Fruit fly (Drosophila melanogaster) whole organism, embryonic: ENCODE measurements around the gene CG18586.

Source experiments
- CG11560 ChIP-seq: fragments of 200-800 bp; sonication (Bioruptor generic); IDR thresholded peaks from 3 replicates; pipeline ENCODE4 v1.3.6; 2022; ENCODE audit warnings: missing biosample characterization, missing genetic modification characterization
- CG11696 ChIP-seq: fragments of 200-800 bp; sonication (Bioruptor generic); IDR thresholded peaks from 2 replicates; pipeline ENCODE4 v1.3.6; 2022; ENCODE audit warnings: missing biosample characterization, missing genetic modification characterization
- CG6272 ChIP-seq: fragments of 200-800 bp; sonication (Bioruptor generic); IDR thresholded peaks from 2 replicates; pipeline ENCODE4 v1.3.6; 2022; ENCODE audit warnings: missing biosample characterization, missing genetic modification characterization
- Dfd ChIP-seq, 2 experiments: fragments of >200 bp; optimal IDR thresholded peaks; 2 replicates each; lab custom pipeline; 2017; ENCODE audit warnings: missing biosample characterization in 2 of 2, missing genetic modification characterization in 2 of 2
- Ravus ChIP-seq: fragments of 200-800 bp; sonication (Bioruptor generic); IDR thresholded peaks from 2 replicates; pipeline ENCODE4 v1.3.6; 2022; ENCODE audit warnings: missing biosample characterization, missing genetic modification characterization
- Stat92E ChIP-seq, 3 experiments: fragments of >200 bp in 2 of 3; fragments of 200-800 bp in 1 of 3; sonication (Bioruptor generic) in 1 of 3; optimal IDR thresholded peaks; 2 replicates each; lab custom pipeline; 2017 to 2019; ENCODE audit warnings: missing biosample characterization in 3 of 3, missing genetic modification characterization in 3 of 3, mild to moderate bottlenecking in 1 of 3, moderate library complexity in 1 of 3
- Trl ChIP-seq, 3 experiments: fragments of >200 bp in 2 of 3; fragments of 200-800 bp in 1 of 3; sonication (Bioruptor generic) in 1 of 3; optimal IDR thresholded peaks; 2 replicates in 1 of 3; 3 replicates in 2 of 3; lab custom pipeline; 2016 to 2017; ENCODE audit warnings: missing biosample characterization in 1 of 3, missing genetic modification characterization in 1 of 3
- br ChIP-seq: fragments of >200 bp; optimal IDR thresholded peaks from 2 replicates; lab custom pipeline; 2017
- jigr1 ChIP-seq: fragments of 200-800 bp; sonication (Bioruptor generic); IDR thresholded peaks from 3 replicates; pipeline ENCODE4 v1.3.6; 2022; ENCODE audit warnings: missing biosample characterization, missing genetic modification characterization
- prd ChIP-seq, 3 experiments: fragments of >200 bp in 2 of 3; fragments of 200-800 bp in 1 of 3; sonication (Bioruptor generic) in 1 of 3; optimal IDR thresholded peaks in 2 of 3; IDR thresholded peaks in 1 of 3; 2 replicates in 2 of 3; 3 replicates in 1 of 3; pipeline versions ENCODE4 v1.3.6 to Lab custom; 2017 to 2022; ENCODE audit warnings: missing biosample characterization in 1 of 3, missing genetic modification characterization in 1 of 3
- tgo ChIP-seq: fragments of 200-800 bp; sonication (Bioruptor generic); IDR thresholded peaks from 3 replicates; pipeline ENCODE4 v1.3.6; 2022; ENCODE audit warnings: missing biosample characterization, missing genetic modification characterization

- TF ChIP-seq CG11696 (no peak), CG11560 (no peak), prd (optimal IDR thresholded peaks at IDR 0.05; lab: Kevin White, UChicago) (no peak), prd (GFP tag; IDR thresholded peaks at IDR 0.05; lab: Robert Waterston, UW) (no peak), Trl (optimal IDR thresholded peaks at IDR 0.05; lab: Kevin White, UChicago) (no peak), Trl (GFP tag; optimal IDR thresholded peaks at IDR 0.05; lab: Kevin White, UChicago) (no peak), Stat92E (GFP tag; optimal IDR thresholded peaks at IDR 0.05; lab: Kevin White, UChicago) (no peak), CG6272 (no peak), Dfd (GFP tag; optimal IDR thresholded peaks at IDR 0.05; lab: Kevin White, UChicago) (no peak), jigr1 (GFP tag; lab: Robert Waterston, UW) (no peak), Ravus (GFP tag; lab: Robert Waterston, UW) (no peak), tgo (GFP tag; lab: Robert Waterston, UW) (no peak), br (lab: Kevin White, UChicago) (no peak)
Measured at dm6 chr3L:5907077-5907476, 34.0 kb downstream of the CG18586 start, which contains the start of gene CG13288.
